Fruit fly (Drosophila melanogaster) whole organism, prepupa: ENCODE results near the gene CG33791.

Experiments
- Blimp-1 ChIP-seq: fragments of 200-800 bp; sonication (Bioruptor generic); optimal IDR thresholded peaks from 3 replicates; lab custom pipeline; 2017; ENCODE audit warnings: missing biosample characterization, missing genetic modification characterization, mild to moderate bottlenecking, moderate library complexity, missing genetic modification reagents
- CG10631 ChIP-seq: fragments of 200-800 bp; sonication (Bioruptor generic); optimal IDR thresholded peaks from 2 replicates; lab custom pipeline; 2016; ENCODE audit warnings: missing biosample characterization, missing genetic modification characterization
- CG11294 ChIP-seq: fragments of 200-800 bp; sonication (Bioruptor generic); IDR thresholded peaks from 2 replicates; pipeline ENCODE4 v1.3.6; 2022; ENCODE audit warnings: missing biosample characterization, missing genetic modification characterization
- CG11902 ChIP-seq: fragments of 200-800 bp; sonication (Bioruptor generic); optimal IDR thresholded peaks from 3 replicates; lab custom pipeline; 2016; ENCODE audit warnings: missing biosample characterization, missing genetic modification characterization
- CG1621 ChIP-seq: fragments of 200-800 bp; sonication (Bioruptor generic); optimal IDR thresholded peaks from 3 replicates; lab custom pipeline; 2018; ENCODE audit warnings: missing biosample characterization, mild to moderate bottlenecking, missing genetic modification characterization
- CG16779 ChIP-seq: fragments of 200-800 bp; sonication (Bioruptor generic); optimal IDR thresholded peaks from 3 replicates; lab custom pipeline; 2017; ENCODE audit warnings: missing biosample characterization, mild to moderate bottlenecking, missing genetic modification characterization
- CG32006 ChIP-seq: fragments of 200-800 bp; sonication (Bioruptor generic); optimal IDR thresholded peaks from 3 replicates; lab custom pipeline; 2017; ENCODE audit warnings: missing biosample characterization, mild to moderate bottlenecking, missing genetic modification characterization
- CG34406 ChIP-seq: fragments of 200-800 bp; sonication (Bioruptor generic); optimal IDR thresholded peaks from 3 replicates; lab custom pipeline; 2016; ENCODE audit warnings: missing biosample characterization, missing genetic modification characterization
- CG3919 ChIP-seq: fragments of 200-800 bp; sonication (Bioruptor generic); optimal IDR thresholded peaks from 3 replicates; lab custom pipeline; 2016; ENCODE audit warnings: missing biosample characterization, missing genetic modification characterization
- CG4318 ChIP-seq: fragments of 200-800 bp; sonication (Bioruptor generic); optimal IDR thresholded peaks from 3 replicates; lab custom pipeline; 2017; ENCODE audit warnings: missing biosample characterization, mild to moderate bottlenecking, missing genetic modification characterization
- CG6163 ChIP-seq: fragments of 200-800 bp; sonication (Bioruptor generic); IDR thresholded peaks from 3 replicates; pipeline ENCODE4 v1.3.6; 2022; ENCODE audit warnings: missing biosample characterization, missing genetic modification characterization
- CG6276 ChIP-seq: fragments of 200-800 bp; sonication (Bioruptor generic); optimal IDR thresholded peaks from 2 replicates; lab custom pipeline; 2017; ENCODE audit warnings: missing biosample characterization, mild to moderate bottlenecking, missing genetic modification characterization
- CG6792 ChIP-seq: fragments of 200-800 bp; sonication (Bioruptor generic); optimal IDR thresholded peaks from 3 replicates; lab custom pipeline; 2016; ENCODE audit warnings: missing biosample characterization, missing genetic modification characterization
- CG6808 ChIP-seq: fragments of 200-800 bp; sonication (Bioruptor generic); optimal IDR thresholded peaks from 3 replicates; lab custom pipeline; 2017; ENCODE audit warnings: missing biosample characterization, missing genetic modification characterization, mild to moderate bottlenecking, moderate library complexity, missing genetic modification reagents
- CG6854 ChIP-seq: fragments of 200-800 bp; sonication (Bioruptor generic); optimal IDR thresholded peaks from 2 replicates; lab custom pipeline; 2017; ENCODE audit warnings: missing biosample characterization, mild to moderate bottlenecking, missing genetic modification characterization
- CG8119 ChIP-seq: fragments of 200-800 bp; sonication (Bioruptor generic); IDR thresholded peaks from 3 replicates; pipeline ENCODE4 v1.3.6; 2022; ENCODE audit warnings: missing biosample characterization, missing genetic modification characterization
- CG8319 ChIP-seq: fragments of 200-800 bp; sonication (Bioruptor generic); optimal IDR thresholded peaks from 3 replicates; lab custom pipeline; 2016; ENCODE audit warnings: missing biosample characterization, missing genetic modification characterization
- CG9139 ChIP-seq: fragments of 200-800 bp; sonication (Bioruptor generic); optimal IDR thresholded peaks from 3 replicates; lab custom pipeline; 2017; ENCODE audit warnings: missing biosample characterization, mild to moderate bottlenecking, missing genetic modification characterization
- Eip75B ChIP-seq: fragments of 200-800 bp; sonication (Bioruptor generic); optimal IDR thresholded peaks from 3 replicates; lab custom pipeline; 2016; ENCODE audit warnings: missing biosample characterization, missing genetic modification characterization
- Eip78C ChIP-seq: fragments of 200-800 bp; sonication (Bioruptor generic); peaks from one replicate; lab custom pipeline; 2016; ENCODE audit warnings: missing biosample characterization, missing genetic modification characterization
- Gug ChIP-seq: fragments of 200-800 bp; sonication (Bioruptor generic); IDR thresholded peaks from 2 replicates; pipeline ENCODE4 v1.3.6; 2022; ENCODE audit warnings: missing biosample characterization, missing genetic modification characterization
- Hr4 ChIP-seq: fragments of 200-800 bp; sonication (Bioruptor generic); optimal IDR thresholded peaks from 3 replicates; lab custom pipeline; 2016; ENCODE audit warnings: missing biosample characterization, missing genetic modification characterization
- Lpt ChIP-seq: fragments of 200-800 bp; sonication (Bioruptor generic); optimal IDR thresholded peaks from 3 replicates; lab custom pipeline; 2016; ENCODE audit warnings: missing biosample characterization, missing genetic modification characterization
- Met ChIP-seq: fragments of 200-800 bp; sonication (Bioruptor generic); optimal IDR thresholded peaks from 3 replicates; lab custom pipeline; 2016; ENCODE audit warnings: missing biosample characterization, missing genetic modification characterization
- OdsH ChIP-seq: fragments of 200-800 bp; sonication (Bioruptor generic); optimal IDR thresholded peaks from 3 replicates; lab custom pipeline; 2016; ENCODE audit warnings: missing biosample characterization, missing genetic modification characterization
- Sox102F ChIP-seq: fragments of 200-800 bp; sonication (Bioruptor generic); optimal IDR thresholded peaks from 2 replicates; lab custom pipeline; 2016; ENCODE audit warnings: missing biosample characterization, mild to moderate bottlenecking, missing genetic modification characterization
- Sox15 ChIP-seq: fragments of 200-800 bp; sonication (Bioruptor generic); optimal IDR thresholded peaks from 3 replicates; lab custom pipeline; 2016; ENCODE audit warnings: missing biosample characterization, missing genetic modification characterization
- achi ChIP-seq: fragments of 200-800 bp; sonication (Bioruptor generic); optimal IDR thresholded peaks from 3 replicates; lab custom pipeline; 2016; ENCODE audit warnings: missing biosample characterization, missing genetic modification characterization
- cyc ChIP-seq: fragments of 200-800 bp; sonication (Bioruptor generic); optimal IDR thresholded peaks from 3 replicates; lab custom pipeline; 2016; ENCODE audit warnings: missing biosample characterization, missing genetic modification characterization
- dsx ChIP-seq: fragments of 200-800 bp; optimal IDR thresholded peaks from 3 replicates; lab custom pipeline; 2019; ENCODE audit warnings: missing biosample characterization, mild to moderate bottlenecking, missing genetic modification characterization, moderate library complexity; ENCODE audit not compliant: poor library complexity, severe bottlenecking
- eg ChIP-seq: fragments of 200-800 bp; sonication (Bioruptor generic); IDR thresholded peaks from 3 replicates; pipeline ENCODE4 v1.3.6; 2022; ENCODE audit warnings: missing biosample characterization, missing genetic modification characterization
- fd85E ChIP-seq: fragments of 200-800 bp; sonication (Bioruptor generic); optimal IDR thresholded peaks from 3 replicates; lab custom pipeline; 2016; ENCODE audit warnings: missing biosample characterization, missing genetic modification characterization
- fkh ChIP-seq: fragments of 200-800 bp; sonication (Bioruptor generic); optimal IDR thresholded peaks from 3 replicates; lab custom pipeline; 2017; ENCODE audit warnings: missing biosample characterization, mild to moderate bottlenecking, missing genetic modification characterization, moderate library complexity
- lz ChIP-seq: fragments of 200-800 bp; sonication (Bioruptor generic); optimal IDR thresholded peaks from 3 replicates; lab custom pipeline; 2016; ENCODE audit warnings: missing biosample characterization, missing genetic modification characterization
- net ChIP-seq: fragments of 200-800 bp; sonication (Bioruptor generic); optimal IDR thresholded peaks from 3 replicates; lab custom pipeline; 2016; ENCODE audit warnings: missing biosample characterization, missing genetic modification characterization
- salr ChIP-seq, 2 experiments: fragments of 200-800 bp; sonication (Bioruptor generic); optimal IDR thresholded peaks; 3 replicates each; lab custom pipeline; 2016 to 2018; ENCODE audit warnings: missing biosample characterization in 2 of 2, missing genetic modification characterization in 2 of 2, mild to moderate bottlenecking in 1 of 2
- spab ChIP-seq: fragments of 200-800 bp; sonication (Bioruptor generic); optimal IDR thresholded peaks from 2 replicates; lab custom pipeline; 2017; ENCODE audit warnings: missing biosample characterization, mild to moderate bottlenecking, missing genetic modification characterization, missing genetic modification reagents
- ss ChIP-seq, 2 experiments: fragments of 200-800 bp; sonication (Bioruptor generic); optimal IDR thresholded peaks; 2 replicates in 1 of 2; 3 replicates in 1 of 2; lab custom pipeline; 2017 to 2018; ENCODE audit warnings: mild to moderate bottlenecking in 2 of 2, missing biosample characterization in 2 of 2, missing genetic modification characterization in 2 of 2, moderate library complexity in 1 of 2
- svp ChIP-seq: fragments of 200-800 bp; sonication (Bioruptor generic); peaks from one replicate; lab custom pipeline; 2016; ENCODE audit warnings: missing biosample characterization, missing genetic modification characterization
- topi ChIP-seq: fragments of 200-800 bp; sonication (Bioruptor generic); optimal IDR thresholded peaks from 3 replicates; lab custom pipeline; 2016; ENCODE audit warnings: missing biosample characterization, missing genetic modification characterization
- vri ChIP-seq: fragments of 200-800 bp; sonication (Bioruptor generic); optimal IDR thresholded peaks from 3 replicates; lab custom pipeline; 2016; ENCODE audit warnings: missing biosample characterization, mild to moderate bottlenecking, missing genetic modification characterization

Gene CG33791

dm6 chr3L:1575731-1576376, 26.9 kb upstream of the CG33791 start (continued):
- TF ChIP-seq CG11902 (GFP tag; lab: Kevin White, UChicago) (no peak), CG16779 (no peak), achi (GFP tag; lab: Kevin White, UChicago) (peak; percentile 12), CG10631 (GFP tag; lab: Kevin White, UChicago) (no peak), CG3919 (peak; percentile 16), CG4318 (GFP tag; lab: Kevin White, UChicago) (no peak), Lpt (no peak), CG1621 (tag; lab: Kevin White, UChicago) (no peak), fkh (GFP tag; lab: Kevin White, UChicago) (no peak), Gug (GFP tag; lab: Robert Waterston, UW) (no peak), eg (GFP tag; lab: Robert Waterston, UW) (no peak), svp (no peak), CG32006 (peak; percentile 26), Sox102F (GFP tag; lab: Kevin White, UChicago) (no peak), spab (no peak), topi (GFP tag; lab: Kevin White, UChicago) (no peak), vri (no peak), Eip75B (GFP tag; lab: Kevin White, UChicago) (no peak), Hr4 (GFP tag; lab: Kevin White, UChicago) (peak; percentile 35), CG6854 (no peak), Met (no peak), CG6792 (no peak), CG11294 (no peak), CG6276 (GFP tag; lab: Kevin White, UChicago) (no peak), fd85E (GFP tag; lab: Kevin White, UChicago) (no peak), salr (GFP tag; optimal IDR thresholded peaks at IDR 0.05; lab: Kevin White, UChicago) (no peak), net (no peak), CG8319 (no peak), Blimp-1 (GFP tag; lab: Kevin White, UChicago) (no peak), lz (GFP tag; lab: Kevin White, UChicago) (no peak)
- TF ChIP-seq, all 60 proteins: peak for 10

- TF ChIP-seq eg (GFP tag; lab: Robert Waterston, UW) (0 out of 3 replicates have a peak, but pooled peaks have one; percentile 21), CG34406 (GFP tag; lab: Kevin White, UChicago) (no peak), OdsH (GFP tag; lab: Kevin White, UChicago) (no peak), CG6808 (GFP tag; lab: Kevin White, UChicago) (peak; percentile 29), ss (GFP tag; optimal IDR thresholded peaks at IDR 0.05; lab: Kevin White, UChicago) (peak in 1 of 2 experiments; percentile 42), Hr4 (GFP tag; lab: Kevin White, UChicago) (no peak), cyc (GFP tag; lab: Kevin White, UChicago) (no peak), CG16779 (peak; percentile 7), CG6854 (peak; percentile 71), CG6163 (peak; percentile 33; the same call in 1 of the 3 replicates), Sox15 (GFP tag; lab: Kevin White, UChicago) (no peak), CG9139 (GFP tag; lab: Kevin White, UChicago) (no peak), dsx (peak; percentile 45), Eip78C (peak; percentile 85), CG11294 (no peak), CG8119 (GFP tag; lab: Robert Waterston, UW) (0 out of 3 replicates have a peak, but pooled peaks have one; percentile 15), CG6276 (GFP tag; lab: Kevin White, UChicago) (peak; percentile 36)
These were observed 26.2 kb upstream of the CG33791 start, which contains the start of gene CG13917 for dm6 chr3L:1576489-1577106. Gene CG13917, plus strand, starts transcription at chr3L:1576699.
